Fruit fly (Drosophila melanogaster) whole organism, adult: ENCODE results near the gene CheB38a.

ENCODE experiments used
- CG11617 ChIP-seq: fragments of 200-800 bp; sonication (Bioruptor generic); optimal IDR thresholded peaks from 2 replicates; lab custom pipeline; 2017; ENCODE audit warnings: mild to moderate bottlenecking, missing biosample characterization, missing genetic modification reagents, missing genetic modification characterization
- CG14711 ChIP-seq: fragments of 200-800 bp; sonication (Bioruptor generic); optimal IDR thresholded peaks from 2 replicates; lab custom pipeline; 2018; ENCODE audit warnings: missing biosample characterization, mild to moderate bottlenecking, missing genetic modification characterization, moderate library complexity
- Hr96 ChIP-seq: fragments of 200-800 bp; sonication (Bioruptor generic); optimal IDR thresholded peaks from 2 replicates; lab custom pipeline; 2016; ENCODE audit warnings: missing biosample characterization, missing genetic modification characterization
- kay ChIP-seq: fragments of 200-800 bp; sonication (Bioruptor generic); peaks from one replicate; lab custom pipeline; 2016; ENCODE audit warnings: missing biosample characterization, missing genetic modification characterization, borderline replicate concordance
- ovo ChIP-seq: fragments of 200-800 bp; sonication (Bioruptor generic); optimal IDR thresholded peaks from 2 replicates; lab custom pipeline; 2016; ENCODE audit warnings: missing biosample characterization, missing genetic modification characterization

- no peak for TF ChIP-seq kay (GFP tag; lab: Kevin White, UChicago)
- TF ChIP-seq ovo (GFP tag; lab: Kevin White, UChicago): no peak
- TF ChIP-seq Hr96 (GFP tag; lab: Kevin White, UChicago): no peak
- no peak for TF ChIP-seq CG14711 (tag; lab: Kevin White, UChicago)
- TF ChIP-seq CG11617 (GFP tag; lab: Kevin White, UChicago): no peak
These were observed 39.5 kb upstream of the CheB38a start, which contains the start of gene CG14400 for dm6 chr2L:20857791-20858190.
